Worm (Caenorhabditis elegans) whole organism, L2 larva: ENCODE results near the gene fbxc-45.

Experiments used
- C34F6.9 ChIP-seq: fragments of 150-350 bp; optimal IDR thresholded peaks from 2 replicates; lab custom pipeline; 2014; ENCODE audit warnings: missing biosample characterization, missing genetic modification characterization
- F13H6.1 ChIP-seq: sonication (generic microtip); optimal IDR thresholded peaks from 2 replicates; lab custom pipeline; 2016; ENCODE audit warnings: missing genetic modification characterization, missing compliant biosample characterization
- R02D3.7 ChIP-seq: fragments of 150-350 bp; optimal IDR thresholded peaks from 2 replicates; lab custom pipeline; 2014; ENCODE audit warnings: missing biosample characterization, missing genetic modification characterization
- ZK546.5 ChIP-seq: sonication (generic microtip); optimal IDR thresholded peaks from 2 replicates; lab custom pipeline; 2017; ENCODE audit warnings: missing biosample characterization, missing genetic modification characterization
- alr-1 ChIP-seq: fragments of 150-350 bp; optimal IDR thresholded peaks from 2 replicates; lab custom pipeline; 2014; ENCODE audit warnings: missing biosample characterization, missing genetic modification characterization
- ama-1 ChIP-seq: fragments of 150-350 bp; optimal IDR thresholded peaks from 2 replicates; lab custom pipeline; 2018; ENCODE audit warnings: inconsistent platforms
- ceh-82 ChIP-seq: fragments of 150-350 bp; optimal IDR thresholded peaks from 2 replicates; lab custom pipeline; 2014; ENCODE audit warnings: missing biosample characterization, missing genetic modification characterization
- crh-2 ChIP-seq: sonication (generic microtip); optimal IDR thresholded peaks from 2 replicates; lab custom pipeline; 2017; ENCODE audit warnings: missing biosample characterization, missing genetic modification characterization
- dmd-4 ChIP-seq: sonication (generic microtip); optimal IDR thresholded peaks from 2 replicates; lab custom pipeline; 2017; ENCODE audit warnings: missing biosample characterization, missing genetic modification characterization
- egl-27 ChIP-seq: sonication (generic microtip); optimal IDR thresholded peaks from 3 replicates; lab custom pipeline; 2017; ENCODE audit warnings: missing biosample characterization, missing genetic modification reagents, missing genetic modification characterization
- elt-3 ChIP-seq: sonication (generic microtip); optimal IDR thresholded peaks from 2 replicates; lab custom pipeline; 2017; ENCODE audit warnings: missing biosample characterization, missing genetic modification characterization
- fos-1 ChIP-seq: fragments of 150-350 bp; optimal IDR thresholded peaks from 2 replicates; lab custom pipeline; 2014; ENCODE audit warnings: missing biosample characterization, missing genetic modification characterization
- gmeb-1 ChIP-seq: fragments of 150-350 bp; optimal IDR thresholded peaks from 2 replicates; lab custom pipeline; 2014; ENCODE audit warnings: missing biosample characterization, missing genetic modification characterization
- lin-39 ChIP-seq: fragments of 150-350 bp; optimal IDR thresholded peaks from 2 replicates; lab custom pipeline; 2014; ENCODE audit warnings: missing biosample characterization, missing genetic modification reagents, missing genetic modification characterization
- lsy-2 ChIP-seq, 2 experiments: fragments of 150-350 bp in 1 of 2; sonication (generic microtip) in 1 of 2; optimal IDR thresholded peaks; 2 replicates each; lab custom pipeline; 2014 to 2017; ENCODE audit warnings: missing biosample characterization in 2 of 2, missing genetic modification characterization in 2 of 2
- mab-5 ChIP-seq: fragments of 150-350 bp; optimal IDR thresholded peaks from 2 replicates; lab custom pipeline; 2014; ENCODE audit warnings: missing biosample characterization, missing genetic modification characterization
- mbf-1 ChIP-seq: sonication (generic microtip); optimal IDR thresholded peaks from 2 replicates; lab custom pipeline; 2017; ENCODE audit warnings: missing biosample characterization, missing genetic modification characterization
- nhr-11 ChIP-seq: fragments of 150-350 bp; optimal IDR thresholded peaks from 2 replicates; lab custom pipeline; 2014; ENCODE audit warnings: missing biosample characterization, missing genetic modification characterization
- nhr-12 ChIP-seq: fragments of 150-350 bp; optimal IDR thresholded peaks from 2 replicates; lab custom pipeline; 2014; ENCODE audit warnings: missing biosample characterization, missing genetic modification characterization
- nhr-129 ChIP-seq: fragments of 150-350 bp; optimal IDR thresholded peaks from 2 replicates; lab custom pipeline; 2014; ENCODE audit warnings: missing biosample characterization, missing genetic modification characterization
- nhr-21 ChIP-seq: fragments of 150-350 bp; optimal IDR thresholded peaks from 2 replicates; lab custom pipeline; 2014; ENCODE audit warnings: missing biosample characterization, missing genetic modification characterization
- nhr-23 ChIP-seq: fragments of 150-350 bp; optimal IDR thresholded peaks from 2 replicates; lab custom pipeline; 2014; ENCODE audit warnings: missing biosample characterization, missing genetic modification reagents, missing genetic modification characterization
- nhr-25 ChIP-seq: fragments of 150-350 bp; sonication (generic microtip); optimal IDR thresholded peaks from 3 replicates; lab custom pipeline; 2014; ENCODE audit warnings: missing biosample characterization, missing genetic modification characterization
- nhr-6 ChIP-seq: fragments of 150-350 bp; optimal IDR thresholded peaks from 2 replicates; lab custom pipeline; 2014; ENCODE audit warnings: missing biosample characterization, missing genetic modification characterization
- peb-1 ChIP-seq: fragments of 150-350 bp; optimal IDR thresholded peaks from 2 replicates; lab custom pipeline; 2014; ENCODE audit warnings: missing biosample characterization, missing genetic modification characterization
- skn-1 ChIP-seq: sonication (generic microtip); optimal IDR thresholded peaks from 2 replicates; lab custom pipeline; 2017; ENCODE audit warnings: missing biosample characterization, missing genetic modification characterization
- sma-3 ChIP-seq: sonication (generic microtip); optimal IDR thresholded peaks from 2 replicates; lab custom pipeline; 2016; ENCODE audit warnings: missing genetic modification reagents, missing genetic modification characterization, missing compliant biosample characterization
- snpc-4 ChIP-seq: fragments of 150-350 bp; optimal IDR thresholded peaks from 2 replicates; lab custom pipeline; 2014; ENCODE audit warnings: missing biosample characterization, missing genetic modification characterization
- unc-39 ChIP-seq: fragments of 150-350 bp; optimal IDR thresholded peaks from 2 replicates; lab custom pipeline; 2014; ENCODE audit warnings: missing biosample characterization, missing genetic modification characterization
- unc-62 ChIP-seq: fragments of 150-350 bp; optimal IDR thresholded peaks from 2 replicates; lab custom pipeline; 2014; ENCODE audit warnings: missing biosample characterization, missing genetic modification reagents, missing genetic modification characterization
- ztf-1 ChIP-seq: fragments of 200-800 bp; sonication (Bioruptor generic); conservative IDR thresholded peaks from 2 replicates; pipeline ENCODE4 v1.3.6; 2022; ENCODE audit warnings: missing genetic modification characterization, missing compliant biosample characterization
- ztf-11 ChIP-seq: sonication (generic microtip); optimal IDR thresholded peaks from 2 replicates; lab custom pipeline; 2017; ENCODE audit warnings: missing biosample characterization, missing genetic modification characterization

The fbxc-45 gene

DNA sequence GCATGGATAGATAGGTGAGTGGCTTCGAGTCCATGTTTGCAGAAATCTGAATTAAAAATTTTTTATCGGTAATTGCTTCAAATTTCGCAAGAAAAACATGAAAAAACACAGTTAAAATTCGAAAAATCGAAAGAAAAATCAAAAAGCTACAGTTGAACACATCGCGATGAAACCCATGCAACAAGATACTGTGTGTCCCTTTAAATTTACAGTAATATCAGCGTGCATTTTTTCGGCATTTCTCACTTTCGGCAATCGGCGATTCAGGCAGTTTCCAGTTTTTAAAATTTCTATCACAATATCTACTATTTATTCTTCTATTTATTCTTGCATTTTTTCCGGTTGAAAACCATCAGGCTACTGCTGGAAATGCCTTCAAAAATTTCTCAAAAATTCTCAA lies at the start of gene fbxc-45:
Gene fbxc-45 (minus strand): TSS at position 48 of the 400 bp plus-strand sequence.
- TF ChIP-seq nhr-11 (tag; lab: Kevin White, UChicago) (no peak), mbf-1 (tag; lab: Kevin White, UChicago) (no peak), lin-39 (tag; lab: Kevin White, UChicago) (no peak), nhr-12 (tag; lab: Kevin White, UChicago) (no peak), snpc-4 (tag; lab: Kevin White, UChicago) (no peak), nhr-21 (tag; lab: Kevin White, UChicago) (no peak)

DNA sequence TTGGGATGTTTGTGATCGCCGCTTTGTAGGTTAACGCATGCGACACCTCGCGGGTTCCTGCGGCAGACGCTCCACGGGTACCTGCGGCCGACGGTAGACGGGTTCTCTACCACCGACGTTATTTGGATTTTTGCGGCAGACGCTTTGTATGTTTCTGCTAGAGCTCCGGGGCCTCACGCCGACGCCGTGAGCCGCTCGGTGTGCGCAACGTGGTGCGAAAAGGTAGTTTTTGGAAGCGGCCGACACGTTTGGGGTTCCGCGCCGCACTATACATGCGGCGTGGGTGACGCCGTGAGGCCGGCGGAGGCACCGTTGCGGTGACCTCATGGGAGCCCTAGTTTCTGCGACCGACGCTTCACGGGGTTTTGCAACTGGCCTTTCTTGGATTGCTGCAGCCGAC lies 49.0 kb upstream of the fbxc-45 start:
- TF ChIP-seq nhr-6 (no peak), crh-2 (tag; lab: Kevin White, UChicago) (no peak)

DNA sequence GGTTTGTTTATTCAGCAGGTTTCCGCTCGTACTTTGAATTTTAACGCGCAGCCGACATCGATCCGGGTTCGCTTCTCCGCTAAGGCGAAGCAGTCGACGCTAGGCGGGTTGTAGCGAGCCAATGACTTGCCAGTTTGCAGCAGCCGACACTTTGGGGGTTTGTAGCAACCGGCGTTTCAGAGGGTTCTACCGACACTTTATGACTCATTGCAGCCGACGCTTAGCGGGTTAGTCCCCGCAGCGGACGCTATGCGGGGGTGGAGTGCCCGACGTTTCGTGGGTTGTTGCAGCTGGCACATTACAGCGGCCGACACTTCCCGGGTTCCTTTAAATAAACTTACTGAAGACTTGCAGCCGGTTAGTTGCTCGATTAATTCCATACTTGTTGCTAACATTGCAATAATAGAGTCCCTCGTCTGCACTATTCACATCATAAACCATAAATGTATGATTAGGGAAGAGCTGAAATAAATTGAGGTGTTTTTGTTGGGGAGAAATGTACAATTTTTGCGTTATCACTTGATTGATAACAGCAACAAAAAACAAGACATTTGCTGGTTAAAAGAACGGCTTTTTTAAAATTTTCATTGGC lies 47.5 kb upstream of the fbxc-45 start, which contains the start of gene Y54G2A.57:
Gene Y54G2A.57 (plus strand): TSS at position 542 of the 592 bp plus-strand sequence.
- TF ChIP-seq nhr-129 (tag; lab: Kevin White, UChicago) (no peak), fos-1 (tag; lab: Kevin White, UChicago) (no peak), ZK546.5 (tag; lab: Kevin White, UChicago) (no peak), lin-39 (tag; lab: Kevin White, UChicago) (no peak), peb-1 (tag; lab: Kevin White, UChicago) (no peak), snpc-4 (tag; lab: Kevin White, UChicago) (no peak), lsy-2 (tag; optimal IDR thresholded peaks at IDR 0.05; lab: Kevin White, UChicago) (no peak)

DNA sequence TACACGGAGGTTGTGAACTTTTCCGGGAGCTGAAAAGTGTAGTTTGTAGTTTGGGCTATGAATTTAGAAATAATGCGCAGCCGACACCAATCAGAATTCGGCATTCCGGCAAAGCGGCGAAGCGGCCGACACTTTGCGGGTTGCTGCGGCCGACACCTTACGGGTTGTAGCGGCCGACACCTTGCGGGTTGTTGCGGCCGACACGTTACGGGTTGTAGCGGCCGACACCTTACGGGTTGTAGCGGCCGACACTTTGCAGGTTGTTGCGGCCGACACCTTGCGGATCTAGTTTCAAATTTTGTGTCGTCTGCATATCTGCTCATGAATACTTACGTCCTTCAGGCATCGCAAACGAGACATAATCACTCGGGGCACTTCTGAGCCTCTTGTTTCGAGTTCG lies 44.8 kb upstream of the fbxc-45 start:
- TF ChIP-seq ceh-82 (no peak), alr-1 (tag; lab: Kevin White, UChicago) (no peak), elt-3 (tag; lab: Kevin White, UChicago) (no peak), peb-1 (tag; lab: Kevin White, UChicago) (no peak)

DNA sequence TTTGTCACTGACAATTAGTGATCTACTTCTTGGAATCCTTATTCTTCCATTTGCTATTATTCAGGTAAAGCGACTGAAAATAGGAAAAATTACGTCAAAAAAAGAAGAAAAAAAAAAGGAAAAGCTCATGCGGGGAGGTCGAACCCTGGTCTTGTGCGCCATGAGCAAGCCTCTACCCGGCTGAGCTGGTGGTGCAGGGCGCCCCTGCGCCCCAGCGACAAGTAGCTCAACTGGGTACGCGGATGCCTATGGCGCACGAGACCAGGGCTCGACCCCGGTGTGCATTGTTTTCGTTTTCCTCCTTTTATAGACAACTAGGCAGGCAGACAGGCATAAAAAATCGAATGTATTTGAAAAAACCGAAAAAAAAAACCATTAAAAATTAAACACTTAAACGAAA lies 38.2 kb upstream of the fbxc-45 start:
- TF ChIP-seq R02D3.7 (no peak), skn-1 (no peak), peb-1 (tag; lab: Kevin White, UChicago) (no peak), ztf-11 (tag; lab: Kevin White, UChicago) (no peak), unc-39 (tag; lab: Kevin White, UChicago) (no peak), sma-3 (GFP tag; lab: Kevin White, UChicago) (no peak), F13H6.1 (tag; lab: Kevin White, UChicago) (no peak), gmeb-1 (tag; lab: Kevin White, UChicago) (no peak), elt-3 (tag; lab: Kevin White, UChicago) (no peak), C34F6.9 (tag; lab: Kevin White, UChicago) (no peak), ztf-1 (GFP tag; lab: Robert Waterston, UW) (no peak), nhr-129 (tag; lab: Kevin White, UChicago) (no peak), unc-62 (GFP tag; lab: Kevin White, UChicago) (no peak), dmd-4 (no peak), crh-2 (tag; lab: Kevin White, UChicago) (no peak), ama-1 (no peak)

DNA sequence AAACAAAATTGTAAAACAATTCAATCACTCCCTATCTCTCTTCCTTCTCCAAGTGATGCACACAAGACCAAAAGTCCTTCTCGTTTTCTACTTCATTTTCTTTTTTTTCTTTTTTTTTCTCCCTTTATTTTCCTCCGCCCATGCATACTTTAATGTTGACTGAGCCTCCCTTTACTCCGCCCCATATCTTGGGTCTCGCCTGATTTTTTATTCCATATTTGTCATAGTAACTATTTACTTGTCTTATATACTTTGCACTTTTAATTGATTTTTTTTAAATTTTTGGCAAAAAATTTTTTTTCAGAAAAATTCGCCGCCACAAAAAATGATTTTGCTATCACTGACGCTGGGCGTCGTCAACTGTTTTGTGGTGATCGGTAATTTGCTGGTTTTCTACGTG lies 37.8 kb upstream of the fbxc-45 start, which contains the start of gene ser-6:
Gene ser-6 (plus strand): TSS at position 301 of the 400 bp plus-strand sequence.
- no peak for TF ChIP-seq nhr-25 (tag; lab: Kevin White, UChicago)
- TF ChIP-seq unc-62 (GFP tag; lab: Kevin White, UChicago), result no peak
- no peak for TF ChIP-seq alr-1 (tag; lab: Kevin White, UChicago)
- TF ChIP-seq unc-39 (tag; lab: Kevin White, UChicago), result no peak
- TF ChIP-seq ztf-11 (tag; lab: Kevin White, UChicago), result no peak
- TF ChIP-seq elt-3 (tag; lab: Kevin White, UChicago), result no peak
- TF ChIP-seq nhr-21 (tag; lab: Kevin White, UChicago), result no peak
- no peak for TF ChIP-seq nhr-23 (tag; lab: Kevin White, UChicago)
- TF ChIP-seq gmeb-1 (tag; lab: Kevin White, UChicago), result no peak
- TF ChIP-seq egl-27 (tag; lab: Kevin White, UChicago), result no peak
- TF ChIP-seq mab-5 (tag; lab: Kevin White, UChicago), result no peak
